Fruit fly (Drosophila melanogaster) whole organism, embryonic: ENCODE results near the gene CG7530.
A peak's percentile ranks its signal among the peaks of the same experiment; 100 is the strongest.

Source experiments
- Ada2b ChIP-seq: fragments of 200-800 bp; sonication (Bioruptor generic); IDR thresholded peaks from 2 replicates; pipeline ENCODE4 v1.3.6; 2022; ENCODE audit warnings: missing biosample characterization, missing genetic modification characterization
- CG10267 ChIP-seq: fragments of 200-800 bp; sonication (Bioruptor generic); optimal IDR thresholded peaks from 2 replicates; lab custom pipeline; 2018; ENCODE audit warnings: missing biosample characterization, mild to moderate bottlenecking, missing genetic modification characterization, moderate library complexity
- CG10462 ChIP-seq: fragments of 200-800 bp; sonication (Bioruptor generic); optimal IDR thresholded peaks from 2 replicates; lab custom pipeline; 2016; ENCODE audit warnings: missing biosample characterization, missing genetic modification characterization
- CG11456 ChIP-seq: fragments of 200-800 bp; sonication (Bioruptor generic); IDR thresholded peaks from 3 replicates; pipeline ENCODE4 v1.3.6; 2022; ENCODE audit warnings: missing biosample characterization, missing genetic modification characterization
- CG11560 ChIP-seq: fragments of 200-800 bp; sonication (Bioruptor generic); IDR thresholded peaks from 3 replicates; pipeline ENCODE4 v1.3.6; 2022; ENCODE audit warnings: missing biosample characterization, missing genetic modification characterization
- CG12104 ChIP-seq: fragments of 200-800 bp; sonication (Bioruptor generic); optimal IDR thresholded peaks from 3 replicates; lab custom pipeline; 2016; ENCODE audit warnings: missing biosample characterization, missing genetic modification characterization
- CG12391 ChIP-seq: fragments of 200-800 bp; sonication (Bioruptor generic); optimal IDR thresholded peaks from 3 replicates; lab custom pipeline; 2018; ENCODE audit warnings: missing biosample characterization, mild to moderate bottlenecking, missing genetic modification characterization, moderate library complexity
- CG14860 ChIP-seq: fragments of 200-800 bp; sonication (Bioruptor generic); IDR thresholded peaks from 3 replicates; pipeline ENCODE4 v1.3.6; 2022; ENCODE audit warnings: missing biosample characterization, missing genetic modification characterization; ENCODE audit not compliant: partially characterized antibody
- CG16813 ChIP-seq: fragments of 200-800 bp; sonication (Bioruptor generic); IDR thresholded peaks from 3 replicates; pipeline ENCODE4 v1.3.6; 2022; ENCODE audit warnings: missing biosample characterization, missing genetic modification characterization; ENCODE audit not compliant: partially characterized antibody
- CG17186 ChIP-seq: fragments of 200-800 bp; sonication (Bioruptor generic); optimal IDR thresholded peaks from 3 replicates; lab custom pipeline; 2017; ENCODE audit warnings: missing biosample characterization, missing genetic modification reagents, missing genetic modification characterization
- CG18011 ChIP-seq: fragments of 200-800 bp; sonication (Bioruptor generic); optimal IDR thresholded peaks from 2 replicates; lab custom pipeline; 2017; ENCODE audit warnings: missing biosample characterization, missing genetic modification characterization, mild to moderate bottlenecking, moderate library complexity, missing genotype
- CG1832 ChIP-seq: fragments of 200-800 bp; sonication (Bioruptor generic); optimal IDR thresholded peaks from 2 replicates; lab custom pipeline; 2017; ENCODE audit warnings: missing biosample characterization, mild to moderate bottlenecking, missing genetic modification characterization, inconsistent platforms
- CG3065 ChIP-seq: fragments of 200-800 bp; sonication (Bioruptor generic); optimal IDR thresholded peaks from 2 replicates; lab custom pipeline; 2016; ENCODE audit warnings: missing biosample characterization, missing genetic modification characterization
- CG6765 ChIP-seq: fragments of 200-800 bp; sonication (Bioruptor generic); optimal IDR thresholded peaks from 3 replicates; lab custom pipeline; 2017; ENCODE audit warnings: missing biosample characterization, mild to moderate bottlenecking, missing genetic modification characterization
- Dad ChIP-seq: fragments of 200-800 bp; sonication (Bioruptor generic); optimal IDR thresholded peaks from 3 replicates; lab custom pipeline; 2016; ENCODE audit warnings: missing biosample characterization, missing genetic modification characterization
- Doc3 ChIP-seq: fragments of 200-800 bp; sonication (Bioruptor generic); IDR thresholded peaks from 3 replicates; pipeline ENCODE4 v1.3.6; 2022; ENCODE audit warnings: missing biosample characterization, missing genetic modification characterization; ENCODE audit not compliant: partially characterized antibody
- Gsc ChIP-seq: fragments of 200-800 bp; sonication (Bioruptor generic); IDR thresholded peaks from 2 replicates; pipeline ENCODE4 v1.3.6; 2022; ENCODE audit warnings: missing biosample characterization, missing genetic modification characterization
- Gug ChIP-seq: fragments of 200-800 bp; sonication (Bioruptor generic); IDR thresholded peaks from 4 replicates; pipeline ENCODE4 v1.3.6; 2022; ENCODE audit warnings: missing biosample characterization, missing genetic modification characterization
- HmgZ ChIP-seq: fragments of 200-800 bp; sonication (Bioruptor generic); optimal IDR thresholded peaks from 2 replicates; lab custom pipeline; 2018; ENCODE audit warnings: missing biosample characterization, mild to moderate bottlenecking, missing genetic modification characterization
- Hr78 ChIP-seq, 2 experiments: fragments of 200-800 bp in 1 of 2; fragments of >200 bp in 1 of 2; sonication (Bioruptor generic) in 1 of 2; optimal IDR thresholded peaks; 2 replicates each; lab custom pipeline; 2017 to 2019; ENCODE audit warnings: missing biosample characterization in 2 of 2, missing genetic modification characterization in 2 of 2, mild to moderate bottlenecking in 1 of 2, moderate library complexity in 1 of 2
- MBD-R2 ChIP-seq: fragments of 200-800 bp; sonication (Bioruptor generic); IDR thresholded peaks from 2 replicates; pipeline ENCODE4 v1.3.6; 2022; ENCODE audit warnings: missing biosample characterization, missing genetic modification characterization
- Mes4 ChIP-seq: fragments of 200-800 bp; sonication (Bioruptor generic); optimal IDR thresholded peaks from 2 replicates; lab custom pipeline; 2016; ENCODE audit warnings: missing biosample characterization, missing genetic modification characterization
- Neu2 ChIP-seq: fragments of 200-800 bp; sonication (Bioruptor generic); optimal IDR thresholded peaks from 3 replicates; lab custom pipeline; 2016; ENCODE audit warnings: missing biosample characterization, missing genetic modification characterization, borderline replicate concordance
- Oli ChIP-seq: fragments of 200-800 bp; sonication (Bioruptor generic); optimal IDR thresholded peaks from 2 replicates; lab custom pipeline; 2018; ENCODE audit warnings: missing biosample characterization, mild to moderate bottlenecking, missing genetic modification characterization, moderate library complexity
- Poxn ChIP-seq: fragments of 200-800 bp; sonication (Bioruptor generic); IDR thresholded peaks from 2 replicates; pipeline ENCODE4 v1.3.6; 2022; ENCODE audit warnings: missing biosample characterization, missing genetic modification characterization
- Sox102F ChIP-seq: fragments of 200-800 bp; sonication (Bioruptor generic); optimal IDR thresholded peaks from 2 replicates; lab custom pipeline; 2018; ENCODE audit warnings: missing biosample characterization, mild to moderate bottlenecking, missing genetic modification characterization, moderate library complexity
- ab ChIP-seq: fragments of 200-800 bp; sonication (Bioruptor generic); optimal IDR thresholded peaks from 2 replicates; lab custom pipeline; 2016; ENCODE audit warnings: missing biosample characterization, missing genetic modification characterization
- ac ChIP-seq: fragments of 200-800 bp; sonication (Bioruptor generic); optimal IDR thresholded peaks from 3 replicates; lab custom pipeline; 2017; ENCODE audit warnings: missing biosample characterization, mild to moderate bottlenecking, missing genetic modification characterization
- amos ChIP-seq: fragments of 200-800 bp; sonication (Bioruptor generic); IDR thresholded peaks from 2 replicates; pipeline ENCODE4 v1.3.6; 2022; ENCODE audit warnings: missing biosample characterization, missing genetic modification characterization; ENCODE audit not compliant: partially characterized antibody
- aop ChIP-seq: fragments of 200-800 bp; sonication (Bioruptor generic); IDR thresholded peaks from 2 replicates; pipeline ENCODE4 v1.3.6; 2022; ENCODE audit warnings: missing biosample characterization, missing genetic modification characterization
- chif ChIP-seq, 2 experiments: fragments of 200-800 bp; sonication (Bioruptor generic); optimal IDR thresholded peaks; 3 replicates each; lab custom pipeline; 2016; ENCODE audit warnings: missing biosample characterization in 2 of 2, missing genetic modification characterization in 2 of 2
- chn ChIP-seq: fragments of 200-800 bp; sonication (Bioruptor generic); optimal IDR thresholded peaks from 2 replicates; lab custom pipeline; 2016; ENCODE audit warnings: missing biosample characterization, missing genetic modification characterization
- croc ChIP-seq: fragments of 200-800 bp; sonication (Bioruptor generic); conservative IDR thresholded peaks from 3 replicates; pipeline ENCODE4 v1.3.6; 2022; ENCODE audit warnings: missing biosample characterization, missing genetic modification characterization
- fd96Cb ChIP-seq: fragments of 200-800 bp; sonication (Bioruptor generic); optimal IDR thresholded peaks from 2 replicates; lab custom pipeline; 2018; ENCODE audit warnings: missing biosample characterization, mild to moderate bottlenecking, missing genetic modification characterization, moderate library complexity
- jing ChIP-seq: fragments of 200-800 bp; sonication (Bioruptor generic); optimal IDR thresholded peaks from 2 replicates; lab custom pipeline; 2018; ENCODE audit warnings: missing biosample characterization, mild to moderate bottlenecking, missing genetic modification characterization
- knrl ChIP-seq: fragments of 200-800 bp; sonication (Bioruptor generic); IDR thresholded peaks from 3 replicates; pipeline ENCODE4 v1.3.6; 2022; ENCODE audit warnings: missing biosample characterization, missing genetic modification characterization; ENCODE audit not compliant: partially characterized antibody
- lola ChIP-seq, 3 experiments: fragments of >200 bp in 2 of 3; fragments of 200-800 bp in 1 of 3; sonication (Bioruptor generic) in 1 of 3; optimal IDR thresholded peaks; 2 replicates each; lab custom pipeline; 2017 to 2019; ENCODE audit warnings: missing biosample characterization in 3 of 3, missing genetic modification characterization in 3 of 3, mild to moderate bottlenecking in 1 of 3, moderate library complexity in 1 of 3
- nerfin-1 ChIP-seq: fragments of 200-800 bp; sonication (Bioruptor generic); optimal IDR thresholded peaks from 3 replicates; lab custom pipeline; 2019; ENCODE audit warnings: missing biosample characterization, mild to moderate bottlenecking, missing genetic modification characterization, moderate library complexity
- nerfin-2 ChIP-seq: fragments of 200-800 bp; sonication (Bioruptor generic); IDR thresholded peaks from 2 replicates; pipeline ENCODE4 v1.3.6; 2022; ENCODE audit warnings: missing biosample characterization, missing genetic modification characterization; ENCODE audit not compliant: partially characterized antibody
- org-1 ChIP-seq: fragments of 200-800 bp; sonication (Bioruptor generic); optimal IDR thresholded peaks from 2 replicates; lab custom pipeline; 2017; ENCODE audit warnings: missing biosample characterization, missing genetic modification characterization
- sisA ChIP-seq: fragments of 200-800 bp; sonication (Bioruptor generic); IDR thresholded peaks from 2 replicates; pipeline ENCODE4 v1.3.6; 2022; ENCODE audit warnings: missing biosample characterization, missing genetic modification characterization
- slbo ChIP-seq: fragments of 200-800 bp; sonication (Bioruptor generic); IDR thresholded peaks from 2 replicates; pipeline ENCODE4 v1.3.6; 2022; ENCODE audit warnings: missing biosample characterization, missing genetic modification characterization
- ssp ChIP-seq: fragments of 200-800 bp; sonication (Bioruptor generic); IDR thresholded peaks from 2 replicates; pipeline ENCODE4 v1.3.6; 2022; ENCODE audit warnings: missing biosample characterization, missing genetic modification characterization
- tna ChIP-seq: fragments of 200-800 bp; sonication (Bioruptor generic); IDR thresholded peaks from 2 replicates; pipeline ENCODE4 v1.3.6; 2022; ENCODE audit warnings: missing biosample characterization, missing genetic modification characterization; ENCODE audit not compliant: partially characterized antibody
- wek ChIP-seq: fragments of 200-800 bp; sonication (Bioruptor generic); optimal IDR thresholded peaks from 3 replicates; lab custom pipeline; 2018; ENCODE audit warnings: missing biosample characterization, mild to moderate bottlenecking, missing genetic modification characterization, moderate library complexity
- z ChIP-seq: fragments of 200-800 bp; sonication (Bioruptor generic); IDR thresholded peaks from 3 replicates; pipeline ENCODE4 v1.3.6; 2022; ENCODE audit warnings: missing biosample characterization, missing genetic modification characterization

Gene CG7530

DNA sequence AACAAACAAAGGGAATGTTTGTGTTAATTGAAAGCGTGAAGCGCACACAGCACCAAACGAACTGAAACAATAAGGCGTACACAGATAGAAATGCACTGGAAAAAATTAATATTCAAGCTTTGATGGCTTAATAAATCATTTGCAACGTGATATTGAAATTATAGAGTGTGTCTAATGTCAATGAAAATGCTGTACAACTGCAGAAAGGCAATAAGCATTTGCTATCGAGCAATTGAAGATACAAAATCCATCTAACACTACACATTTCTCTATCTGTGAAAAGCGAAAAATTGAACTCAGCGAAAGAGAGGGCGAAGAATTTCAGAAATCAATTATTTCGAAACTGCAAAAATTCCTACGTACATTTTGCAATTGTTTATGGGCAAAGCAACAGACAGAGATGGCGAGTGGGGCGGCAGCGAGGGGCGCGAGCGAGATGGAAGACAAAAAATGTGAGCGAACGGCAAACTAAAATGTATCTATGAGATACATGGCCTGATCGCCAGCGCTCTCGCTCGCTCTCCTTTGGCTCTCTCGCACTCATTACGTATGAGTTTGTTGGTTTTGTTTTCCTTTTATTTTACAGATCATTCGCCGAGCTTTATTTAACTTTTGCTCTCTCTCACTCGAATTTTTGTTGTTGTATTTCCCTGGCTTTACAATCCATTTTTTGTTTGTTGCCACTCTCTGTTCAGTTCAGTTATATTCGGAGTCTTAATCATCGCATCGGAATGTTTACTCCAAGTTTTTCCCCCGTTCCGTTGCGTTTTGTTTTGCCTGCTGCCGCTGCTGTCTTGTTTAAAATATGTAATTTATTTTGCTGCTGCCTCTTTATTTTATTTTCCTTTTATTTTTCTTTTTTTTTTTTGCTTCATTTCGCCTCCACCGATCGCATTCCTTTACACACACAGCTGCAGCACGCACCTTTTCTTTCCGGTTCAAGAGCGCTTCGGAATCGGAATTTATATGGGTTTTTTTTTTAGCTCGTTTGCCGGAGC, 9.1 kb downstream of the CG7530 start (continued):
- TF ChIP-seq CG11560 (no peak), lola (GFP tag; optimal IDR thresholded peaks at IDR 0.05; lab: Kevin White, UChicago) (peak in 1 of 3 experiments; percentile 50), CG10267 (tag; lab: Kevin White, UChicago) (peak; percentile 37), CG12391 (tag; lab: Kevin White, UChicago) (peak; percentile 73), ac (GFP tag; lab: Kevin White, UChicago) (peak; percentile 32), ab (GFP tag; lab: Kevin White, UChicago) (peak; percentile 72), Gsc (no peak), sisA (peak; percentile 72), amos (GFP tag; lab: Robert Waterston, UW) (no peak), chn (GFP tag; lab: Kevin White, UChicago) (peak; percentile 76), jing (GFP tag; lab: Kevin White, UChicago) (peak; percentile 68), croc (GFP tag; lab: Robert Waterston, UW) (no peak; the same call in 2 of the 3 replicates), tna (GFP tag; lab: Robert Waterston, UW) (no peak), Hr78 (GFP tag; optimal IDR thresholded peaks at IDR 0.05; lab: Kevin White, UChicago) (peak in 1 of 2 experiments; percentile 0), CG3065 (GFP tag; lab: Kevin White, UChicago) (peak; percentile 42), Oli (tag; lab: Kevin White, UChicago) (peak; percentile 78), Neu2 (no peak), aop (no peak), nerfin-2 (GFP tag; lab: Robert Waterston, UW) (no peak), CG18011 (peak; percentile 35), CG17186 (GFP tag; lab: Kevin White, UChicago) (no peak), CG1832 (GFP tag; lab: Kevin White, UChicago) (peak; percentile 89), Gug (GFP tag; lab: Robert Waterston, UW) (peak; percentile 51; the same call in 2 of the 4 replicates), slbo (GFP tag; lab: Robert Waterston, UW) (peak; percentile 71), chif (GFP tag; optimal IDR thresholded peaks at IDR 0.05; lab: Kevin White, UChicago) (peak; percentile 21 to 71), Dad (GFP tag; lab: Kevin White, UChicago) (peak; percentile 73), wek (GFP tag; lab: Kevin White, UChicago) (no peak), CG11456 (GFP tag; lab: Robert Waterston, UW) (no peak), MBD-R2 (GFP tag; lab: Robert Waterston, UW) (peak; percentile 38; the same call in 1 of the 2 replicates), z (GFP tag; lab: Robert Waterston, UW) (peak; percentile 91), Mes4 (GFP tag; lab: Kevin White, UChicago) (peak; percentile 72), Poxn (GFP tag; lab: Robert Waterston, UW) (no peak), CG14860 (GFP tag; lab: Robert Waterston, UW) (no peak), Sox102F (GFP tag; lab: Kevin White, UChicago) (peak; percentile 84), Doc3 (GFP tag; lab: Robert Waterston, UW) (no peak), Ada2b (peak; percentile 69), nerfin-1 (tag; lab: Kevin White, UChicago) (peak; percentile 42), org-1 (GFP tag; lab: Kevin White, UChicago) (peak; percentile 67), CG6765 (GFP tag; lab: Kevin White, UChicago) (no peak), ssp (0 out of 2 replicates have a peak, but pooled peaks have one; percentile 20), fd96Cb (tag; lab: Kevin White, UChicago) (peak; percentile 68), CG10462 (GFP tag; lab: Kevin White, UChicago) (peak; percentile 53), knrl (GFP tag; lab: Robert Waterston, UW) (no peak), CG16813 (no peak; the same call in 2 of the 3 replicates), HmgZ (tag; lab: Kevin White, UChicago) (peak; percentile 54), CG12104 (GFP tag; lab: Kevin White, UChicago) (no peak)
